Worm (Caenorhabditis elegans) whole organism, young adult: ENCODE measurements around the gene nhr-124.

Experiments used
- let-526 ChIP-seq: fragments of 200-800 bp; sonication (Bioruptor generic); IDR thresholded peaks from 2 replicates; pipeline ENCODE4 v1.3.6; 2022; ENCODE audit warnings: missing genetic modification reagents, missing genetic modification characterization, missing compliant biosample characterization
- lsl-1 ChIP-seq: fragments of 200-800 bp; sonication (Bioruptor generic); optimal IDR thresholded peaks from 2 replicates; lab custom pipeline; 2018; ENCODE audit warnings: mild to moderate bottlenecking, missing genetic modification characterization, moderate library complexity, missing compliant biosample characterization
- madf-3 ChIP-seq: fragments of 200-800 bp; sonication (Bioruptor generic); IDR thresholded peaks from 2 replicates; pipeline ENCODE4 v1.3.6; 2022; ENCODE audit warnings: missing genetic modification reagents, missing genetic modification characterization, missing compliant biosample characterization
- ztf-26 ChIP-seq: sonication (generic microtip); optimal IDR thresholded peaks from 2 replicates; lab custom pipeline; 2017; ENCODE audit warnings: missing genetic modification characterization, missing compliant biosample characterization

ce11 chrV:3886104-3886503, at the start of gene nhr-124:
- TF ChIP-seq madf-3 (GFP tag; lab: Robert Waterston, UW) (no peak), ztf-26 (no peak), let-526 (GFP tag; lab: Robert Waterston, UW) (no peak), lsl-1 (GFP tag; lab: Kevin White, UChicago) (no peak)
